Worm (Caenorhabditis elegans) whole organism, L4/young adult: Measurements from ENCODE around the gene dss-1.

Experiments
- W03F9.2 ChIP-seq: fragments of 150-350 bp; optimal IDR thresholded peaks from 2 replicates; lab custom pipeline; 2014; ENCODE audit warnings: missing biosample characterization, missing genetic modification characterization
- dao-5 ChIP-seq: sonication (generic microtip); optimal IDR thresholded peaks from 2 replicates; lab custom pipeline; 2016; ENCODE audit warnings: missing genotype, missing genetic modification characterization, moderate library complexity, missing compliant biosample characterization
- him-1 ChIP-seq: sonication (generic microtip); optimal IDR thresholded peaks from 2 replicates; lab custom pipeline; 2016; ENCODE audit warnings: missing genotype, missing genetic modification reagents, missing genetic modification characterization, missing compliant biosample characterization

dss-1 gene

ce11 chrIII:1196192-1196591 is at the start of gene dss-1:
Gene dss-1 (minus strand): TSS chrIII:1196292.
- TF ChIP-seq W03F9.2 (tag; lab: Kevin White, UChicago), result no peak
- no peak for TF ChIP-seq dao-5 (tag; lab: Kevin White, UChicago)
- TF ChIP-seq him-1, result no peak

- TF ChIP-seq him-1 (no peak), W03F9.2 (tag; lab: Kevin White, UChicago) (no peak), dao-5 (tag; lab: Kevin White, UChicago) (no peak)
Measured at ce11 chrIII:1243199-1243598, 47.1 kb upstream of the dss-1 start, which contains the start of gene fbxa-63. Gene fbxa-63 (plus strand): TSS chrIII:1243508.

- TF ChIP-seq dao-5 (tag; lab: Kevin White, UChicago) (no peak), him-1 (no peak), W03F9.2 (tag; lab: Kevin White, UChicago) (no peak)
Measured at ce11 chrIII:1238704-1239103, 42.6 kb upstream of the dss-1 start, which contains the start of gene fbxa-61. Gene fbxa-61 (plus strand): TSS chrIII:1239048.

ce11 chrIII:1231186-1231585 is 35.1 kb upstream of the dss-1 start:
- TF ChIP-seq dao-5 (tag; lab: Kevin White, UChicago), result no peak
- no peak for TF ChIP-seq him-1
- no peak for TF ChIP-seq W03F9.2 (tag; lab: Kevin White, UChicago)

- TF ChIP-seq W03F9.2 (tag; lab: Kevin White, UChicago) (no peak), dao-5 (tag; lab: Kevin White, UChicago) (no peak), him-1 (no peak)
Measured at ce11 chrIII:1230672-1231071, 34.6 kb upstream of the dss-1 start.

ce11 chrIII:1230174-1230573 is 34.1 kb upstream of the dss-1 start, which contains the start of gene pes-4:
Gene pes-4 (minus strand): TSS chrIII:1230274.
- no peak for TF ChIP-seq dao-5 (tag; lab: Kevin White, UChicago)
- TF ChIP-seq him-1, result no peak
- no peak for TF ChIP-seq W03F9.2 (tag; lab: Kevin White, UChicago)

ce11 chrIII:1229510-1229909 is 33.4 kb upstream of the dss-1 start:
- TF ChIP-seq him-1 (no peak), dao-5 (tag; lab: Kevin White, UChicago) (no peak), W03F9.2 (tag; lab: Kevin White, UChicago) (no peak)

- no peak for TF ChIP-seq dao-5 (tag; lab: Kevin White, UChicago)
- no peak for TF ChIP-seq W03F9.2 (tag; lab: Kevin White, UChicago)
- TF ChIP-seq him-1, result no peak
Measured at ce11 chrIII:1228593-1228992, 32.5 kb upstream of the dss-1 start.

- TF ChIP-seq W03F9.2 (tag; lab: Kevin White, UChicago), result no peak
- TF ChIP-seq him-1, result no peak
- TF ChIP-seq dao-5 (tag; lab: Kevin White, UChicago), result no peak
Measured at ce11 chrIII:1226256-1226655, 30.2 kb upstream of the dss-1 start.

ce11 chrIII:1225595-1225994 is 29.5 kb upstream of the dss-1 start:
- no peak for TF ChIP-seq W03F9.2 (tag; lab: Kevin White, UChicago)
- no peak for TF ChIP-seq dao-5 (tag; lab: Kevin White, UChicago)
- TF ChIP-seq him-1, result no peak

- no peak for TF ChIP-seq W03F9.2 (tag; lab: Kevin White, UChicago)
- TF ChIP-seq dao-5 (tag; lab: Kevin White, UChicago), result no peak
- TF ChIP-seq him-1, result no peak
Measured at ce11 chrIII:1225116-1225515, 29.0 kb upstream of the dss-1 start.

ce11 chrIII:1223319-1224093 is 27.4 kb upstream of the dss-1 start:
- TF ChIP-seq W03F9.2 (tag; lab: Kevin White, UChicago) (no peak), him-1 (no peak), dao-5 (tag; lab: Kevin White, UChicago) (no peak)

- no peak for TF ChIP-seq him-1
Measured at ce11 chrIII:1221995-1222394, 25.9 kb upstream of the dss-1 start.

- no peak for TF ChIP-seq dao-5 (tag; lab: Kevin White, UChicago)
- TF ChIP-seq W03F9.2 (tag; lab: Kevin White, UChicago), result no peak
- TF ChIP-seq him-1, result no peak
Measured at ce11 chrIII:1220012-1220411, 23.9 kb upstream of the dss-1 start.

ce11 chrIII:1218998-1219397 is 22.9 kb upstream of the dss-1 start:
- TF ChIP-seq W03F9.2 (tag; lab: Kevin White, UChicago), result no peak
- no peak for TF ChIP-seq dao-5 (tag; lab: Kevin White, UChicago)
- no peak for TF ChIP-seq him-1
